Fruit fly (Drosophila melanogaster): ENCODE data around the gene Ir7b.

Ir7b gene

DNA sequence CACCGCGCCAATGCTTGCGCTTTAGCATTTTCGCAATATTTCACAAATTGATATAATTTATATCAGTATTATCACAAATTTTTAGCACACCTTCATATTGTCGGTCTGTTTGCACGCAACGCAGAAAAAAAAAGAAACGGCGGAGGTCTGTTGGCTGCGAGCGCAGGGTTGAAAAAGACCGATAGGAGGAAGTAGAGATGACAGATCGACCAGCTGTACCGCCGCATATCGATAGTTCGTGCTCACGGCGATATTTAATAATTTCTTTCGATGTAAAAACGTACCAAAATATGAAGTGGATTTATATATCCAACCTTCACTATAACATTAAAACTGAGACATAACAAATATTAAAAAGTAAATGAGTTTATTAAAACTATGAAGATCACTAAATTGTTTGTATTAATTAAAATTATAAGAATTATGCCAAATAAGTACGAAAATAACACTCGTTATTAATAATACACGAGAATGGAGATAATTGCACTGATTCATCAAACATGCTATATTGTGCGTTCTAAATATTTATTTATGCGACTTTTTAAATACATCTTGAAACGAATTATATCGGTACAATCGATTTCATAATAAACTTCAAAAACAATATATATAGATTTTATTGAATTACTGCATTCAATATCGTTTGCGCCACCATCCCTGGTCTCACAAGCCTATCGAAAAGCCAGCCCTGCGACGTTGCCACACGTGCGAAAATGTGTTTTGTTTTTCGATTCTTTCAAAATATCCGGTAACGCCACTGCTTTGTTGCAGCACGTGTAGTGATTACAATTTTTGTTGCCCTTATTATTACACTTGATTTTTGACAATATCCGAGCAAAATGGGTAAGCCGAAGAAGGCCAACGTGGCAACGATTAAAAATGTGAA, 34.6 kb upstream of the Ir7b start, which contains the start of the genes RpS6 and bys (continued):
- TF ChIP-seq Sox100B (GFP tag; optimal IDR thresholded peaks at IDR 0.05) (peak; percentile 61), ato (GFP tag; IDR thresholded peaks at IDR 0.05; ENCODE audit: partially characterized antibody) (peak; percentile 76), exex (tag; optimal IDR thresholded peaks at IDR 0.05) (no peak), CG4424 (GFP tag; optimal IDR thresholded peaks at IDR 0.05) (peak; percentile 39), CG3838 (GFP tag; optimal IDR thresholded peaks at IDR 0.05) (no peak), CG31365 (tag; optimal IDR thresholded peaks at IDR 0.05) (peak; percentile 6), CG31441 (GFP tag; IDR thresholded peaks at IDR 0.05) (peak; percentile 43; the same call in 1 of the 2 replicates), tx (GFP tag; optimal IDR thresholded peaks at IDR 0.05) (no peak), CG11247 (GFP tag; IDR thresholded peaks at IDR 0.05) (peak; percentile 70), CG2129 (GFP tag; IDR thresholded peaks at IDR 0.05; ENCODE audit: partially characterized antibody) (peak; percentile 74), Med (GFP tag) (peak; percentile 89), lab (GFP tag; optimal IDR thresholded peaks at IDR 0.05) (peak; percentile 80), MTF-1 (GFP tag; optimal IDR thresholded peaks at IDR 0.05; ENCODE audit: borderline replicate concordance) (peak; percentile 85), CG10654 (GFP tag; optimal IDR thresholded peaks at IDR 0.05) (peak; percentile 10), gsb-n (tag; optimal IDR thresholded peaks at IDR 0.05) (no peak), CG7745 (tag; optimal IDR thresholded peaks at IDR 0.05) (peak; percentile 2), cad (GFP tag; optimal IDR thresholded peaks at IDR 0.05) (no peak), Oaz (GFP tag; IDR thresholded peaks at IDR 0.05) (peak; percentile 15; the same call in 1 of the 2 replicates), CrebB (tag; optimal IDR thresholded peaks at IDR 0.05) (peak; percentile 46), Awh (GFP tag; IDR thresholded peaks at IDR 0.05) (peak; percentile 43; the same call in 1 of the 2 replicates), CG12071 (GFP tag; optimal IDR thresholded peaks at IDR 0.05) (peak; percentile 55), CG18476 (GFP tag; optimal IDR thresholded peaks at IDR 0.05) (peak; percentile 21), CG15696 (tag; optimal IDR thresholded peaks at IDR 0.05) (peak; percentile 3), CTCF (GFP tag; optimal IDR thresholded peaks at IDR 0.05) (no peak), MBD-R2 (GFP tag; IDR thresholded peaks at IDR 0.05) (peak; percentile 38), Pdp1 (GFP tag; optimal IDR thresholded peaks at IDR 0.05) (peak; percentile 15 to 42), D19A (tag; optimal IDR thresholded peaks at IDR 0.05) (no peak), CG2116 (GFP tag; optimal IDR thresholded peaks at IDR 0.05) (peak; percentile 91), Meics (GFP tag; optimal IDR thresholded peaks at IDR 0.05) (peak; percentile 66), cas (GFP tag; IDR thresholded peaks at IDR 0.05) (no peak), ase (GFP tag; IDR thresholded peaks at IDR 0.05) (peak; percentile 61; the same call in 1 of the 3 replicates), CG10959 (GFP tag; IDR thresholded peaks at IDR 0.05) (no peak), CG16815 (GFP tag; optimal IDR thresholded peaks at IDR 0.05) (peak; percentile 45), fu2 (GFP tag; optimal IDR thresholded peaks at IDR 0.05) (peak; percentile 12), CG4730 (GFP tag; IDR thresholded peaks at IDR 0.05) (peak; percentile 20; the same call in 1 of the 2 replicates), CG14667 (GFP tag; IDR thresholded peaks at IDR 0.05) (peak; percentile 27; the same call in 1 of the 2 replicates), fd64A (GFP tag; optimal IDR thresholded peaks at IDR 0.05) (peak; percentile 19), CG10147 (GFP tag; optimal IDR thresholded peaks at IDR 0.05) (peak; percentile 16), odd (GFP tag; optimal IDR thresholded peaks at IDR 0.05) (peak; percentile 51), tio (GFP tag; optimal IDR thresholded peaks at IDR 0.05) (no peak), Lhr (GFP tag; optimal IDR thresholded peaks at IDR 0.05) (peak; percentile 14), lmd (GFP tag; IDR thresholded peaks at IDR 0.05) (peak; percentile 30; the same call in 1 of the 2 replicates), CG2120 (GFP tag; optimal IDR thresholded peaks at IDR 0.05) (peak; percentile 62), CG10366 (GFP tag; IDR thresholded peaks at IDR 0.05) (peak; percentile 53), toy (GFP tag; IDR thresholded peaks at IDR 0.05) (no peak), CG10209 (GFP tag; optimal IDR thresholded peaks at IDR 0.05) (peak; percentile 43), Adf1 (GFP tag; IDR thresholded peaks at IDR 0.05) (no peak), p53 (GFP tag; optimal IDR thresholded peaks at IDR 0.05) (peak; percentile 21), sima (GFP tag; optimal IDR thresholded peaks at IDR 0.05) (no peak)

All from whole organism, embryonic.